Worm (Caenorhabditis elegans) whole organism, mixed stage, embryonic: ENCODE measurements around the gene tbc-20.

Experiments
- ceh-83 ChIP-seq: fragments of 200-800 bp; sonication (Bioruptor generic); optimal IDR thresholded peaks from 2 replicates; lab custom pipeline; 2018; ENCODE audit warnings: mild to moderate bottlenecking, missing genetic modification characterization, missing compliant biosample characterization
- elt-1 ChIP-seq: sonication (generic microtip); optimal IDR thresholded peaks from 2 replicates; lab custom pipeline; 2017; ENCODE audit warnings: missing genetic modification characterization, mild to moderate bottlenecking, missing compliant biosample characterization, antibody characterized with exemption, moderate library complexity, borderline replicate concordance; ENCODE audit not compliant: insufficient read depth
- mep-1 ChIP-seq: fragments of 150-350 bp; optimal IDR thresholded peaks from 2 replicates; lab custom pipeline; 2017; ENCODE audit warnings: missing biosample characterization, missing genetic modification reagents, missing genetic modification characterization, inconsistent platforms
- nhr-28 ChIP-seq: fragments of 150-350 bp; optimal IDR thresholded peaks from 2 replicates; lab custom pipeline; 2014; ENCODE audit warnings: missing biosample characterization, missing genetic modification characterization
- unc-39 ChIP-seq: fragments of 150-350 bp; optimal IDR thresholded peaks from 2 replicates; lab custom pipeline; 2014; ENCODE audit warnings: missing biosample characterization, missing genetic modification characterization
- unc-62 ChIP-seq: fragments of 150-350 bp; optimal IDR thresholded peaks from 2 replicates; lab custom pipeline; 2014; ENCODE audit warnings: missing biosample characterization, missing genetic modification reagents, missing genetic modification characterization

DNA sequence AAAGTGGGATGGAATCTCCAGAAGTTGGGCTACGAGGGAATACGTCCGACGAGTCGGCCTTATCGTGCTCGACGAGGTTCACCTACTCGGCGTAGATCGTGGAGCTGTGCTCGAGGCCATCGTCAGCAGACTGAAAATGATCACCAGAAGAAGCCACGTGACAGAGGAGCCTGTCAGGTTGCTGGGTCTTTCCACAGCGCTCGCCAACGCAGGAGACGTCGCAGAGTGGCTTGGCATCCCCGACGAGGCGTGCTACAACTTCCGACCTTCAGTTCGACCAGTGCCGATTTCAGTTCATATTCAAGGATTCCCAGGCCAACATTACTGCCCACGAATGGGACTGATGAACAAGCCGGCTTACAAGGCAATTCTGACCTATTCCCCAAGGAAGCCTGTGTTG, 27.2 kb upstream of the tbc-20 start:
- TF ChIP-seq mep-1 (tag; lab: Kevin White, UChicago): no peak
- no peak for TF ChIP-seq elt-1 (tag; lab: Kevin White, UChicago)
- no peak for TF ChIP-seq unc-39 (tag; lab: Kevin White, UChicago)
- no peak for TF ChIP-seq ceh-83 (GFP tag; lab: Kevin White, UChicago)
- TF ChIP-seq nhr-28 (tag; lab: Kevin White, UChicago): no peak
- TF ChIP-seq unc-62 (GFP tag; lab: Kevin White, UChicago): no peak
